Fruit fly (Drosophila melanogaster) whole organism, embryonic: ENCODE measurements around the gene Acp36DE.
A peak's percentile ranks its signal among the peaks of the same experiment; 100 is the strongest.

Experiments
- Ada2b ChIP-seq: fragments of 200-800 bp; sonication (Bioruptor generic); IDR thresholded peaks from 2 replicates; pipeline ENCODE4 v1.3.6; 2022; ENCODE audit warnings: missing biosample characterization, missing genetic modification characterization
- Bteb2 ChIP-seq: fragments of 200-800 bp; sonication (Bioruptor generic); optimal IDR thresholded peaks from 2 replicates; lab custom pipeline; 2016; ENCODE audit warnings: missing biosample characterization, missing genetic modification characterization
- CG11085 ChIP-seq: fragments of 200-800 bp; sonication (Bioruptor generic); IDR thresholded peaks from 2 replicates; pipeline ENCODE4 v1.3.6; 2022; ENCODE audit warnings: missing biosample characterization, missing genetic modification characterization
- CG11504 ChIP-seq: fragments of 200-800 bp; sonication (Bioruptor generic); optimal IDR thresholded peaks from 3 replicates; lab custom pipeline; 2019; ENCODE audit warnings: missing biosample characterization, mild to moderate bottlenecking, missing genetic modification characterization, moderate library complexity
- CG11695 ChIP-seq: fragments of 200-800 bp; sonication (Bioruptor generic); IDR thresholded peaks from 3 replicates; pipeline ENCODE4 v1.3.6; 2022; ENCODE audit warnings: missing biosample characterization, missing genetic modification characterization
- CG12236 ChIP-seq: fragments of 200-800 bp; sonication (Bioruptor generic); optimal IDR thresholded peaks from 2 replicates; lab custom pipeline; 2016; ENCODE audit warnings: missing biosample characterization, missing genetic modification characterization
- CG12744 ChIP-seq: fragments of 200-800 bp; sonication (Bioruptor generic); optimal IDR thresholded peaks from 2 replicates; lab custom pipeline; 2016; ENCODE audit warnings: missing biosample characterization, missing genetic modification characterization
- CG13296 ChIP-seq: fragments of 200-800 bp; sonication (Bioruptor generic); optimal IDR thresholded peaks from 3 replicates; lab custom pipeline; 2018; ENCODE audit warnings: missing biosample characterization, mild to moderate bottlenecking, missing genetic modification characterization
- CG13624 ChIP-seq: fragments of 200-800 bp; sonication (Bioruptor generic); optimal IDR thresholded peaks from 2 replicates; lab custom pipeline; 2016; ENCODE audit warnings: missing biosample characterization, missing genetic modification characterization
- CG14710 ChIP-seq: fragments of 200-800 bp; sonication (Bioruptor generic); optimal IDR thresholded peaks from 3 replicates; lab custom pipeline; 2019; ENCODE audit warnings: missing biosample characterization, mild to moderate bottlenecking, missing genetic modification characterization, moderate library complexity
- CG15514 ChIP-seq: fragments of 200-800 bp; sonication (Bioruptor generic); optimal IDR thresholded peaks from 3 replicates; lab custom pipeline; 2017; ENCODE audit warnings: missing biosample characterization, missing genetic modification characterization, mild to moderate bottlenecking, moderate library complexity, missing genetic modification reagents
- CG15696 ChIP-seq: fragments of 200-800 bp; sonication (Bioruptor generic); optimal IDR thresholded peaks from 2 replicates; lab custom pipeline; 2019; ENCODE audit warnings: missing biosample characterization, mild to moderate bottlenecking, missing genetic modification characterization, moderate library complexity
- CG17328 ChIP-seq: fragments of 200-800 bp; sonication (Bioruptor generic); IDR thresholded peaks from 2 replicates; pipeline ENCODE4 v1.3.6; 2022; ENCODE audit warnings: missing biosample characterization, missing genetic modification characterization
- CG17568 ChIP-seq: fragments of 200-800 bp; sonication (Bioruptor generic); optimal IDR thresholded peaks from 2 replicates; lab custom pipeline; 2018; ENCODE audit warnings: missing biosample characterization, mild to moderate bottlenecking, missing genetic modification characterization, moderate library complexity
- CG17829 ChIP-seq: fragments of 200-800 bp; optimal IDR thresholded peaks from 2 replicates; lab custom pipeline; 2019; ENCODE audit warnings: missing biosample characterization, mild to moderate bottlenecking, missing genetic modification characterization, moderate library complexity
- CG17912 ChIP-seq: fragments of 200-800 bp; sonication (Bioruptor generic); optimal IDR thresholded peaks from 2 replicates; lab custom pipeline; 2018; ENCODE audit warnings: missing biosample characterization, mild to moderate bottlenecking, missing genetic modification characterization
- CG32767 ChIP-seq: fragments of 200-800 bp; sonication (Bioruptor generic); IDR thresholded peaks from 2 replicates; pipeline ENCODE4 v1.3.6; 2022; ENCODE audit warnings: missing biosample characterization, missing genetic modification characterization
- CG4424 ChIP-seq: fragments of 200-800 bp; sonication (Bioruptor generic); optimal IDR thresholded peaks from 3 replicates; lab custom pipeline; 2016; ENCODE audit warnings: missing biosample characterization, missing genetic modification characterization
- CG6854 ChIP-seq: fragments of 200-800 bp; sonication (Bioruptor generic); optimal IDR thresholded peaks from 3 replicates; lab custom pipeline; 2017; ENCODE audit warnings: missing biosample characterization, mild to moderate bottlenecking, missing genetic modification characterization
- CG7987 ChIP-seq: fragments of 200-800 bp; sonication (Bioruptor generic); optimal IDR thresholded peaks from 2 replicates; lab custom pipeline; 2018; ENCODE audit warnings: missing biosample characterization, mild to moderate bottlenecking, missing genetic modification characterization, moderate library complexity
- CrebB ChIP-seq: fragments of 200-800 bp; sonication (Bioruptor generic); optimal IDR thresholded peaks from 3 replicates; lab custom pipeline; 2018; ENCODE audit warnings: missing biosample characterization, mild to moderate bottlenecking, missing genetic modification characterization
- Fer3 ChIP-seq: fragments of 200-800 bp; sonication (Bioruptor generic); optimal IDR thresholded peaks from 2 replicates; lab custom pipeline; 2018; ENCODE audit warnings: missing biosample characterization, mild to moderate bottlenecking, missing genetic modification characterization, moderate library complexity
- HLHmδ ChIP-seq: fragments of 200-800 bp; sonication (Bioruptor generic); optimal IDR thresholded peaks from 2 replicates; lab custom pipeline; 2018; ENCODE audit warnings: missing biosample characterization, mild to moderate bottlenecking, missing genetic modification characterization, moderate library complexity
- Mes4 ChIP-seq: fragments of 200-800 bp; sonication (Bioruptor generic); optimal IDR thresholded peaks from 2 replicates; lab custom pipeline; 2016; ENCODE audit warnings: missing biosample characterization, missing genetic modification characterization
- Nf-YB ChIP-seq: fragments of 200-800 bp; sonication (Bioruptor generic); optimal IDR thresholded peaks from 3 replicates; lab custom pipeline; 2019; ENCODE audit warnings: missing biosample characterization, mild to moderate bottlenecking, missing genetic modification characterization, moderate library complexity
- NfI ChIP-seq: fragments of 200-800 bp; sonication (Bioruptor generic); optimal IDR thresholded peaks from 3 replicates; lab custom pipeline; 2018; ENCODE audit warnings: missing biosample characterization, mild to moderate bottlenecking, missing genetic modification characterization, moderate library complexity
- Side ChIP-seq: fragments of 200-800 bp; sonication (Bioruptor generic); optimal IDR thresholded peaks from 2 replicates; lab custom pipeline; 2016; ENCODE audit warnings: missing biosample characterization, missing genetic modification characterization
- Sin3A ChIP-seq: fragments of >200 bp; optimal IDR thresholded peaks from 2 replicates; lab custom pipeline; 2018
- Six4 ChIP-seq: fragments of 200-800 bp; sonication (Bioruptor generic); optimal IDR thresholded peaks from 2 replicates; lab custom pipeline; 2016; ENCODE audit warnings: missing biosample characterization, missing genetic modification characterization
- Sox102F ChIP-seq: fragments of 200-800 bp; sonication (Bioruptor generic); optimal IDR thresholded peaks from 2 replicates; lab custom pipeline; 2018; ENCODE audit warnings: missing biosample characterization, mild to moderate bottlenecking, missing genetic modification characterization, moderate library complexity
- Trl ChIP-seq, 3 experiments: fragments of >200 bp in 2 of 3; fragments of 200-800 bp in 1 of 3; sonication (Bioruptor generic) in 1 of 3; optimal IDR thresholded peaks; 2 replicates in 1 of 3; 3 replicates in 2 of 3; lab custom pipeline; 2016 to 2017; ENCODE audit warnings: missing biosample characterization in 1 of 3, missing genetic modification characterization in 1 of 3
- Xrp1 ChIP-seq: fragments of 200-800 bp; sonication (Bioruptor generic); IDR thresholded peaks from 2 replicates; pipeline ENCODE4 v1.3.6; 2022; ENCODE audit warnings: missing biosample characterization, missing genetic modification characterization
- al ChIP-seq: fragments of 200-800 bp; sonication (Bioruptor generic); IDR thresholded peaks from 2 replicates; pipeline ENCODE4 v1.3.6; 2022; ENCODE audit warnings: missing biosample characterization, missing genetic modification characterization
- aop ChIP-seq: fragments of 200-800 bp; sonication (Bioruptor generic); IDR thresholded peaks from 2 replicates; pipeline ENCODE4 v1.3.6; 2022; ENCODE audit warnings: missing biosample characterization, missing genetic modification characterization
- bcd ChIP-seq: fragments of 200-800 bp; sonication (Bioruptor generic); optimal IDR thresholded peaks from 2 replicates; lab custom pipeline; 2017; ENCODE audit warnings: missing biosample characterization, mild to moderate bottlenecking, missing genetic modification characterization
- cas ChIP-seq: fragments of 200-800 bp; sonication (Bioruptor generic); IDR thresholded peaks from 2 replicates; pipeline ENCODE4 v1.3.6; 2022; ENCODE audit warnings: missing biosample characterization, missing genetic modification characterization
- croc ChIP-seq: fragments of 200-800 bp; sonication (Bioruptor generic); conservative IDR thresholded peaks from 3 replicates; pipeline ENCODE4 v1.3.6; 2022; ENCODE audit warnings: missing biosample characterization, missing genetic modification characterization
- crp ChIP-seq, 2 experiments: fragments of 200-800 bp; sonication (Bioruptor generic); optimal IDR thresholded peaks; 2 replicates in 1 of 2; 3 replicates in 1 of 2; lab custom pipeline; 2017; ENCODE audit warnings: missing biosample characterization in 2 of 2, missing genetic modification characterization in 2 of 2, mild to moderate bottlenecking in 1 of 2, moderate library complexity in 1 of 2
- ewg ChIP-seq: fragments of 200-800 bp; sonication (Bioruptor generic); optimal IDR thresholded peaks from 3 replicates; lab custom pipeline; 2017; ENCODE audit warnings: mild to moderate bottlenecking, missing biosample characterization, missing genetic modification reagents, missing genetic modification characterization
- fd102C ChIP-seq: fragments of 200-800 bp; sonication (Bioruptor generic); optimal IDR thresholded peaks from 2 replicates; lab custom pipeline; 2018; ENCODE audit warnings: missing biosample characterization, mild to moderate bottlenecking, missing genetic modification characterization, moderate library complexity
- ind ChIP-seq: fragments of 200-800 bp; sonication (Bioruptor generic); optimal IDR thresholded peaks from 3 replicates; lab custom pipeline; 2016; ENCODE audit warnings: missing biosample characterization, missing genetic modification characterization
- jing ChIP-seq: fragments of 200-800 bp; sonication (Bioruptor generic); optimal IDR thresholded peaks from 2 replicates; lab custom pipeline; 2018; ENCODE audit warnings: missing biosample characterization, mild to moderate bottlenecking, missing genetic modification characterization
- mld ChIP-seq: fragments of 200-800 bp; sonication (Bioruptor generic); IDR thresholded peaks from 3 replicates; pipeline ENCODE4 v1.3.6; 2022; ENCODE audit warnings: missing biosample characterization, missing genetic modification characterization; ENCODE audit not compliant: partially characterized antibody
- p53 ChIP-seq: fragments of 200-800 bp; sonication (Bioruptor generic); optimal IDR thresholded peaks from 2 replicates; lab custom pipeline; 2016; ENCODE audit warnings: missing biosample characterization, missing genetic modification characterization
- row ChIP-seq: fragments of 200-800 bp; sonication (Bioruptor generic); IDR thresholded peaks from 3 replicates; pipeline ENCODE4 v1.3.6; 2022; ENCODE audit warnings: missing biosample characterization, missing genetic modification characterization
- scrt ChIP-seq: fragments of 200-800 bp; sonication (Bioruptor generic); optimal IDR thresholded peaks from 2 replicates; lab custom pipeline; 2018; ENCODE audit warnings: missing biosample characterization, mild to moderate bottlenecking, missing genetic modification characterization, moderate library complexity
- sima ChIP-seq: fragments of 200-800 bp; sonication (Bioruptor generic); optimal IDR thresholded peaks from 2 replicates; lab custom pipeline; 2016; ENCODE audit warnings: missing biosample characterization, missing genetic modification characterization
- tx ChIP-seq: fragments of 200-800 bp; sonication (Bioruptor generic); optimal IDR thresholded peaks from 2 replicates; lab custom pipeline; 2016; ENCODE audit warnings: missing biosample characterization, missing genetic modification characterization
- vvl ChIP-seq: fragments of 200-800 bp; sonication (Bioruptor generic); IDR thresholded peaks from 2 replicates; pipeline ENCODE4 v1.3.6; 2022; ENCODE audit warnings: missing biosample characterization, missing genetic modification characterization
- zfh1 ChIP-seq: fragments of 200-800 bp; sonication (Bioruptor generic); IDR thresholded peaks from 3 replicates; pipeline ENCODE4 v1.3.6; 2022; ENCODE audit warnings: missing biosample characterization, missing genetic modification characterization

Acp36DE gene

DNA sequence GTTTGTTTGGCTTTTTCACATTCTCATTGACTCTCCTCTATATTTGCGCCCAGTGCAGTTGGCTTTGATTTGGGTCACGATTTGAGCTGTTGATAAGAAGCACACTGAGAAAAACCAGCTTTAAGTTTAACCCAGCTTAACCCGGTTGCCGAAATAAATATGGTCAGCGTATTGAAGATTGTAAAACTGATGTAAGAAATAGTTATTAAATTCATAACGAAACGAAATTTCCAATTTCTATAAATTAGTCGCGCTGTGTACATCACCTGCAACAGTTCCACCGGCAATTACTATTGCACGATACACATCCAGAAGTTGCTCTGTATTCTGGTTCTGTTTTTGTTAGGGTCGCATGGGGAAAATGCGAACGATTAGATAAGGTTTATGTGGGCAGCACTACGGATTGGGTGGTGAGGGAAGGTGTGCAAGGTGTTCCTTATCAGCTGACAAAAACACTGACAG is 33.7 kb downstream of the Acp36DE start (continued):
- TF ChIP-seq Sox102F (GFP tag; lab: Kevin White, UChicago) (peak; percentile 91), Side (GFP tag; lab: Kevin White, UChicago) (peak; percentile 80), NfI (peak; percentile 84), CG15696 (tag; lab: Kevin White, UChicago) (peak; percentile 75), mld (GFP tag; lab: Robert Waterston, UW) (no peak), jing (GFP tag; lab: Kevin White, UChicago) (peak; percentile 83), CG32767 (peak; percentile 72), CrebB (tag; lab: Kevin White, UChicago) (peak; percentile 76), CG17912 (GFP tag; lab: Kevin White, UChicago) (no peak), CG13296 (peak; percentile 56), Xrp1 (GFP tag; lab: Robert Waterston, UW) (peak; percentile 88), row (GFP tag; lab: Robert Waterston, UW) (peak; percentile 91), sima (GFP tag; lab: Kevin White, UChicago) (peak; percentile 45), ind (GFP tag; lab: Kevin White, UChicago) (peak; percentile 88), cas (GFP tag; lab: Robert Waterston, UW) (no peak), CG12744 (peak; percentile 65), al (GFP tag; lab: Robert Waterston, UW) (0 out of 2 replicates have a peak, but pooled peaks have one; percentile 14), CG11695 (GFP tag; lab: Robert Waterston, UW) (peak; percentile 83), Mes4 (GFP tag; lab: Kevin White, UChicago) (peak; percentile 82), bcd (GFP tag; lab: Kevin White, UChicago) (peak; percentile 81), CG14710 (tag; lab: Kevin White, UChicago) (peak; percentile 83), Fer3 (tag; lab: Kevin White, UChicago) (peak; percentile 76), croc (GFP tag; lab: Robert Waterston, UW) (peak; percentile 73), vvl (GFP tag; lab: Robert Waterston, UW) (peak; percentile 93), Sin3A (no peak), CG17328 (GFP tag; lab: Robert Waterston, UW) (peak; percentile 90), Ada2b (GFP tag; lab: Robert Waterston, UW) (peak; percentile 88), p53 (GFP tag; lab: Kevin White, UChicago) (peak; percentile 50), fd102C (GFP tag; lab: Kevin White, UChicago) (peak; percentile 46), CG17568 (GFP tag; lab: Kevin White, UChicago) (peak; percentile 52), CG11085 (0 out of 2 replicates have a peak, but pooled peaks have one; percentile 28), CG11504 (tag; lab: Kevin White, UChicago) (peak; percentile 91), Trl (optimal IDR thresholded peaks at IDR 0.05; lab: Kevin White, UChicago) (no peak), Trl (GFP tag; optimal IDR thresholded peaks at IDR 0.05; lab: Kevin White, UChicago) (peak; percentile 87), CG12236 (GFP tag; lab: Kevin White, UChicago) (peak; percentile 76), scrt (GFP tag; lab: Kevin White, UChicago) (peak; percentile 61), Bteb2 (GFP tag; lab: Kevin White, UChicago) (peak; percentile 57), CG7987 (peak; percentile 60), ewg (GFP tag; lab: Kevin White, UChicago) (peak; percentile 78), CG4424 (GFP tag; lab: Kevin White, UChicago) (peak; percentile 84), tx (GFP tag; lab: Kevin White, UChicago) (peak; percentile 72), Six4 (peak; percentile 76), CG15514 (peak; percentile 51), crp (GFP tag; optimal IDR thresholded peaks at IDR 0.05; lab: Kevin White, UChicago) (peak in 1 of 2 experiments; percentile 37), CG17829 (peak; percentile 87), CG6854 (no peak), HLHmδ (no peak), CG13624 (GFP tag; lab: Kevin White, UChicago) (peak; percentile 64), Nf-YB (GFP tag; lab: Kevin White, UChicago) (peak; percentile 54), aop (GFP tag; lab: Robert Waterston, UW) (no peak), zfh1 (GFP tag; lab: Robert Waterston, UW) (peak; percentile 93)
